Worm (Caenorhabditis elegans): ENCODE results near the gene F44G3.7.

F44G3.7 gene

DNA sequence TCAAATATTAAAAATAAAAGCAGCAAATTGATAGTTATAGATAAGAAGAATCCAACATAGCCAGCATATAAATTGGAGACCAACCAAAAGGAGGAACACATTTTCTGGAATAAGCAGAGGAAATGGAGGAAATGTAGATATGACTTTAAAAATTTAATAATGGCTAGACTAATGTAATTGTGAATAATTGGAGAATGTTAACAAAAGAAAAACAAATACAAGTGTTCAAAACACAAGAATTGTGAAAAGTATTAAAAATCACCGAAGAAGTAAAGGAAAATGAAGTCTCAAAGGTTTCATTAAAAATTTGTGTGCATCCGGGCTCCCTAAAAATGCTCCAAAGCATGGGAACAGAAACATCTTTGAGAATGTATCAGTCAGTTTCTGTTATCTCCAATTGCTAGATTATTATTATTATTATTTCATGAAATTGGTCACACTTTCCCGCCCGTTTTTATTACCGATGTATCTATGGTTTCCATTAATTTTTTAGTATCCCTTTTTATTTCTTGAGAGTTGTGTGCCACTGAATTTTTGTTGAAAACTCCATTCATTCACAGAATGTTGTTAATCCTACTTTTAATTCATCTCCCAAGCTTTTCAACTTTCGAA lies 25.3 kb upstream of the F44G3.7 start, which contains the start of the genes str-109 and F10A3.11:
TSS of gene str-109 (minus strand) at position 101 of the 612 bp plus-strand sequence.
TSS of gene F10A3.11 (plus strand) at position 562 of the 612 bp plus-strand sequence.
- no peak for TF ChIP-seq madf-6 (GFP tag; IDR thresholded peaks at IDR 0.05)
- TF ChIP-seq Y95B8A.8 (GFP tag; IDR thresholded peaks at IDR 0.05) = no peak
- no peak for TF ChIP-seq dpl-1 (GFP tag; optimal IDR thresholded peaks at IDR 0.05)
- no peak for TF ChIP-seq ztf-25 (GFP tag; IDR thresholded peaks at IDR 0.05)
- TF ChIP-seq mes-4 (tag; optimal IDR thresholded peaks at IDR 0.05) = no peak
- no peak for TF ChIP-seq lin-54 (GFP tag; optimal IDR thresholded peaks at IDR 0.05)
- no peak for TF ChIP-seq nfya-2 (GFP tag; IDR thresholded peaks at IDR 0.05)
- no peak for TF ChIP-seq zfh-2 (GFP tag; conservative IDR thresholded peaks at IDR 0.05)
- TF ChIP-seq dpff-1 (tag; optimal IDR thresholded peaks at IDR 0.05) = no peak
- TF ChIP-seq B0035.1 (tag; optimal IDR thresholded peaks at IDR 0.05) = no peak

DNA sequence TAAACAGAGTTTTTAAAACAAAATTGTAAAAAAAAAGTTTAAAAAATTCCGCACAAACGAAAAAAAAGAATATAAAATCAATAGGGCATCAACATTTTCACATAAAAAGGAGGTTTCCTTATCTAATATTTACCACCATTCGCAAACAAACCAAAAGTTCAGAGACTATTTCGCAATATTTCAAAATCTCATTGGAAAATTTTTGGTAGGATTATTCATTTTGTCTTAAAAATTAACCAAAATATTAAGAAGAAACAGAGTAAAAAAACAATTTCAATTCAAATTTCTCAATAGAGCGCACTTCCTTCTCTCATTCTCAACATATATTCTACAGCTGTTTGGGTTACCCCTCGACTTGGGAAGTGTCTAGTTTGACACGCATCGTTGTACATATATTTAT lies 23.1 kb upstream of the F44G3.7 start:
- TF ChIP-seq madf-3 (GFP tag; IDR thresholded peaks at IDR 0.05) (no peak), B0336.3 (GFP tag; IDR thresholded peaks at IDR 0.05) (no peak), egrh-3 (GFP tag; IDR thresholded peaks at IDR 0.05) (no peak), cebp-1 (GFP tag; IDR thresholded peaks at IDR 0.05) (peak; percentile 85), cebp-1 (tag; optimal IDR thresholded peaks at IDR 0.05) (peak; percentile 96), Y95B8A.8 (GFP tag; IDR thresholded peaks at IDR 0.05) (no peak), rpc-1 (optimal IDR thresholded peaks at IDR 0.05) (no peak), rpc-1 (tag; optimal IDR thresholded peaks at IDR 0.05) (no peak), Y79H2A.3 (GFP tag; conservative IDR thresholded peaks at IDR 0.05) (no peak), dox-1 (GFP tag; IDR thresholded peaks at IDR 0.05) (no peak)

DNA sequence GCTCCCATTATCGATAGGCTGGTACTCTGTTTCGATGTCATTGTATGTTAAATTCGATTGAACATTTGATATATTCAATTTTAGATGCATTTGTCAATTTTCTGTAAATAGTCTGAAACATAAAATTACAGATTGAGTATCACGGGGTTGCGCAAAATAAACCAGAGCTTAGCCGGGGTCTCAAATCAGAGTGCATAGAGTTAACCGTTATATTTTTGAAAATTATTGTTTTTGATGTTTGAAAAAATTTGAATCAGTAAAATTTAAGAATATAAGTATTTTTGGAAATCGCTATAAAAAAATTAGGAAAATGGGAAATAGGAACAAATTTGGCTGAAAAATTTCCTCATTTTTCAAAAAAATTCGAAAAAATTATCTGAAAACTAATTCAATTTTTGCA lies 22.7 kb upstream of the F44G3.7 start, which contains the start of gene F10A3.17:
TSS of gene F10A3.17 (minus strand) at position 101 of the 400 bp plus-strand sequence.
- TF ChIP-seq nhr-80 (tag; optimal IDR thresholded peaks at IDR 0.05) (no peak), let-526 (GFP tag; IDR thresholded peaks at IDR 0.05) (no peak), F23B12.7 (tag; optimal IDR thresholded peaks at IDR 0.05; ENCODE audit: insufficient read depth) (no peak), hsf-1 (GFP tag; IDR thresholded peaks at IDR 0.05) (no peak), ZK185.1 (tag; optimal IDR thresholded peaks at IDR 0.05; ENCODE audit: poor library complexity, severe bottlenecking) (no peak), madf-3 (GFP tag; IDR thresholded peaks at IDR 0.05) (no peak), F10E7.11 (tag; optimal IDR thresholded peaks at IDR 0.05) (no peak)

DNA sequence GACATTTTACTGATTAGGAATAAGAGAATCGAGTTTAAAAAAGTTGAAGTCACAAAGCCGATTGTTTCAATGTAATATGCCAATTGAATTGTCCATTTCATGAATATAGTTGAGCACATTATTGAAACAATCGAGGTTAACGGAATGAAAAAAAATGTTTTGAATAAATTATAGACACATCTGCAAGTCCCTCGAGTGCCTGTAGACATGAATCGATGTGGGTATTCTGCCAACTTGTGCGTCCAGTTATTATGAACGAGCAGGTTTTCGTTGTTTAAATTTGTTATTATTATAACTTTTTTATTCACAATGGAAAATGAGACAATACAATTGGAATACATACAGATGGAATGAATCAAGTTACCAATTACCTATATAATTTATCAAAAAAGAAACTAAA lies 21.4 kb upstream of the F44G3.7 start, which contains the start of gene str-99:
TSS of gene str-99 (minus strand) at position 101 of the 400 bp plus-strand sequence.
- TF ChIP-seq hlh-12 (tag; optimal IDR thresholded peaks at IDR 0.05) (no peak), aptf-2 (GFP tag; conservative IDR thresholded peaks at IDR 0.05) (no peak), nfya-1 (tag; optimal IDR thresholded peaks at IDR 0.05; ENCODE audit: borderline replicate concordance, insufficient read depth) (no peak), egl-44 (GFP tag; IDR thresholded peaks at IDR 0.05) (no peak), sea-2 (GFP tag; IDR thresholded peaks at IDR 0.05) (no peak), lsy-27 (tag; optimal IDR thresholded peaks at IDR 0.05; ENCODE audit: borderline replicate concordance, insufficient read depth) (no peak), egrh-3 (GFP tag; IDR thresholded peaks at IDR 0.05) (no peak)

DNA sequence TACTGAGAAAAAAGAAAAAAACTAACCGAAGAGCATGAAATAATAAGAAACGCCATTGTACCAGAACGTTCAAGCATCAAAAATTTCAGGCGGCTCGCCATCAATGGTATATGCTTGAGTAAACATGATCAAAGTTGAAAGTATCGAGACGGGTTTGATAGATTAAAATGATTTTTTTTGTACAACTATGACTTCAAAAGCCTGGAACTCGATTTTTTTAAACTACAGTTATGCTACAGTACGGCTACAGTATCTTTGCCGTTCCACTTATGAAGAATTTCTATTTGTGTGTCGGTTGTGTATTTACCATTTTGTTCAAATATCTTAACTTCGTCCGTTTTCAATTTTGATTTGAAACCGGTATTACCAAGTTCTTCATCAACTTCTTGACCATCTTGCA lies 18.2 kb upstream of the F44G3.7 start, which contains the start of gene str-97:
TSS of gene str-97 (minus strand) at position 101 of the 400 bp plus-strand sequence.
- TF ChIP-seq Y79H2A.3 (GFP tag; conservative IDR thresholded peaks at IDR 0.05) (no peak), ceh-91 (GFP tag; IDR thresholded peaks at IDR 0.05) (no peak), bed-1 (GFP tag; IDR thresholded peaks at IDR 0.05) (no peak)
